Worm (Caenorhabditis elegans) whole organism, early embryonic: ENCODE results near the gene osm-8.

Experiments
- ama-1 ChIP-seq: fragments of 150-350 bp; optimal IDR thresholded peaks from 2 replicates; lab custom pipeline; 2014
- ets-7 ChIP-seq: sonication (generic microtip); optimal IDR thresholded peaks from 2 replicates; lab custom pipeline; 2016; ENCODE audit warnings: missing genotype, missing genetic modification characterization, missing compliant biosample characterization
- flt-1 ChIP-seq: fragments of 200-800 bp; sonication (Bioruptor generic); IDR thresholded peaks from 2 replicates; pipeline ENCODE4 v1.3.6; 2022; ENCODE audit warnings: missing genetic modification characterization, missing compliant biosample characterization
- hmbx-1 ChIP-seq: sonication (generic microtip); optimal IDR thresholded peaks from 2 replicates; lab custom pipeline; 2016; ENCODE audit warnings: mild to moderate bottlenecking, missing genetic modification characterization, missing compliant biosample characterization

ce11 chrII:7623466-7623865, 18.3 kb upstream of the osm-8 start:
- no peak for TF ChIP-seq ama-1
- no peak for TF ChIP-seq flt-1 (GFP tag; lab: Robert Waterston, UW)
- TF ChIP-seq ets-7 (tag; lab: Kevin White, UChicago) = no peak
- TF ChIP-seq hmbx-1 = no peak
